Worm (Caenorhabditis elegans): Measurements from ENCODE around the gene nsph-3.2.

- no peak for TF ChIP-seq med-1 (GFP tag; optimal IDR thresholded peaks at IDR 0.05; ENCODE audit: insufficient read depth)
- TF ChIP-seq klf-2 (GFP tag; conservative IDR thresholded peaks at IDR 0.05), result no peak
- TF ChIP-seq ztf-23 (GFP tag; IDR thresholded peaks at IDR 0.05), result no peak
- TF ChIP-seq tab-1 (GFP tag; IDR thresholded peaks at IDR 0.05), result no peak
- TF ChIP-seq T22C8.4 (GFP tag; IDR thresholded peaks at IDR 0.05), result no peak
- no peak for TF ChIP-seq cog-1 (tag; optimal IDR thresholded peaks at IDR 0.05)
- TF ChIP-seq flt-1 (GFP tag; IDR thresholded peaks at IDR 0.05), result no peak
Measured at ce11 chrIV:10066456-10066855, 46.2 kb upstream of the nsph-3.2 start.

Measured in whole organism, midembryonic.